Fruit fly (Drosophila melanogaster) whole organism: ENCODE results near the gene neb.

Experiments
- CG8478 ChIP-seq: fragments of >200 bp; optimal IDR thresholded peaks from 2 replicates; lab custom pipeline; 2018; ENCODE audit warnings: inconsistent platforms
- Dll ChIP-seq: fragments of >200 bp; optimal IDR thresholded peaks from 2 replicates; lab custom pipeline; 2017
- pan ChIP-seq: fragments of >200 bp; optimal IDR thresholded peaks from 2 replicates; lab custom pipeline; 2017

DNA sequence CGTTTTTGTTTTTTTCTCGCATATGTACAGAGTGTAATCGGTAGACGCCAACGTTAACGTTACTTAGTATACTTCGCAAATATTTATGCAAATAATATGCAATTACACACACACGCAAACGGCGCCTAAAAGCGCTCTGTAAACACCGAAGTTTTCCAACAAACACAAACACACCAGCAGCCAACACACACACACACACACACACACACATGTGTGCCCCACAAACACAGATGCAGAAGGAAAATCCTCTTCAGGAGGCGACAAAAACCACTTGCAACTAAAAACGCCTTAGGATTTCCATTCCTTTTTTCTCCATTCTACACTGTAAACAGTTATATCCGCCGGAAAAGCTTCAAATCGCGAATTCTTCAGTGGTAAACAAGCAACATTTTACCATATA, 18.2 kb upstream of the neb start:
- no peak for TF ChIP-seq CG8478 (lab: Kevin White, UChicago)
- TF ChIP-seq Dll (lab: Kevin White, UChicago), result no peak
- no peak for TF ChIP-seq pan (lab: Kevin White, UChicago)
